Fruit fly (Drosophila melanogaster) whole organism, embryonic: ENCODE data around the gene yellow-f.

Source experiments
- Asciz ChIP-seq: fragments of 200-800 bp; sonication (Bioruptor generic); optimal IDR thresholded peaks from 2 replicates; lab custom pipeline; 2017; ENCODE audit warnings: missing biosample characterization, mild to moderate bottlenecking, missing genetic modification characterization, missing genetic modification reagents
- B-H1 ChIP-seq: fragments of 200-800 bp; sonication (Bioruptor generic); IDR thresholded peaks from 3 replicates; pipeline ENCODE4 v1.3.6; 2022; ENCODE audit warnings: missing biosample characterization, missing genetic modification characterization
- B-H2 ChIP-seq: fragments of 200-800 bp; sonication (Bioruptor generic); optimal IDR thresholded peaks from 2 replicates; lab custom pipeline; 2018; ENCODE audit warnings: missing biosample characterization, mild to moderate bottlenecking, missing genetic modification characterization
- CG11560 ChIP-seq: fragments of 200-800 bp; sonication (Bioruptor generic); IDR thresholded peaks from 3 replicates; pipeline ENCODE4 v1.3.6; 2022; ENCODE audit warnings: missing biosample characterization, missing genetic modification characterization
- CG11695 ChIP-seq: fragments of 200-800 bp; sonication (Bioruptor generic); IDR thresholded peaks from 3 replicates; pipeline ENCODE4 v1.3.6; 2022; ENCODE audit warnings: missing biosample characterization, missing genetic modification characterization
- CG12104 ChIP-seq: fragments of 200-800 bp; sonication (Bioruptor generic); optimal IDR thresholded peaks from 3 replicates; lab custom pipeline; 2016; ENCODE audit warnings: missing biosample characterization, missing genetic modification characterization
- CG2116 ChIP-seq: fragments of 200-800 bp; sonication (Bioruptor generic); optimal IDR thresholded peaks from 3 replicates; lab custom pipeline; 2018; ENCODE audit warnings: missing biosample characterization, mild to moderate bottlenecking, missing genetic modification characterization
- CG2712 ChIP-seq: fragments of 200-800 bp; optimal IDR thresholded peaks from 3 replicates; lab custom pipeline; 2019; ENCODE audit warnings: missing biosample characterization, mild to moderate bottlenecking, missing genetic modification characterization, moderate library complexity
- CG31365 ChIP-seq: fragments of 200-800 bp; sonication (Bioruptor generic); optimal IDR thresholded peaks from 2 replicates; lab custom pipeline; 2018; ENCODE audit warnings: missing biosample characterization, mild to moderate bottlenecking, missing genetic modification characterization
- CG42726 ChIP-seq: fragments of 200-800 bp; sonication (Bioruptor generic); IDR thresholded peaks from 2 replicates; pipeline ENCODE4 v1.3.6; 2022; ENCODE audit warnings: missing biosample characterization, missing genetic modification characterization; ENCODE audit not compliant: partially characterized antibody
- CG4282 ChIP-seq: fragments of 200-800 bp; sonication (Bioruptor generic); optimal IDR thresholded peaks from 2 replicates; lab custom pipeline; 2016; ENCODE audit warnings: missing biosample characterization, missing genetic modification characterization
- CG4854 ChIP-seq: fragments of 200-800 bp; sonication (Bioruptor generic); optimal IDR thresholded peaks from 2 replicates; lab custom pipeline; 2016; ENCODE audit warnings: missing biosample characterization, missing genetic modification characterization, inconsistent platforms
- CG6272 ChIP-seq: fragments of 200-800 bp; sonication (Bioruptor generic); IDR thresholded peaks from 2 replicates; pipeline ENCODE4 v1.3.6; 2022; ENCODE audit warnings: missing biosample characterization, missing genetic modification characterization
- CG6813 ChIP-seq: fragments of 200-800 bp; sonication (Bioruptor generic); optimal IDR thresholded peaks from 2 replicates; lab custom pipeline; 2017; ENCODE audit warnings: missing biosample characterization, missing genetic modification characterization, mild to moderate bottlenecking, moderate library complexity, missing genetic modification reagents
- CG7556 ChIP-seq: fragments of 200-800 bp; sonication (Bioruptor generic); optimal IDR thresholded peaks from 2 replicates; lab custom pipeline; 2017; ENCODE audit warnings: missing biosample characterization, mild to moderate bottlenecking, missing genetic modification characterization
- CG7963 ChIP-seq: fragments of 200-800 bp; sonication (Bioruptor generic); IDR thresholded peaks from 3 replicates; pipeline ENCODE4 v1.3.6; 2022; ENCODE audit warnings: missing biosample characterization, missing genetic modification characterization; ENCODE audit not compliant: partially characterized antibody
- CG7987 ChIP-seq: fragments of 200-800 bp; sonication (Bioruptor generic); optimal IDR thresholded peaks from 2 replicates; lab custom pipeline; 2018; ENCODE audit warnings: missing biosample characterization, mild to moderate bottlenecking, missing genetic modification characterization, moderate library complexity
- CG8281 ChIP-seq: fragments of 200-800 bp; sonication (Bioruptor generic); optimal IDR thresholded peaks from 2 replicates; lab custom pipeline; 2018; ENCODE audit warnings: missing biosample characterization, mild to moderate bottlenecking, missing genetic modification characterization, moderate library complexity
- CG8359 ChIP-seq: fragments of 200-800 bp; sonication (Bioruptor generic); optimal IDR thresholded peaks from 2 replicates; lab custom pipeline; 2017; ENCODE audit warnings: missing biosample characterization, mild to moderate bottlenecking, missing genetic modification characterization, borderline replicate concordance
- Doc2 ChIP-seq: fragments of 200-800 bp; sonication (Bioruptor generic); IDR thresholded peaks from 2 replicates; pipeline ENCODE4 v1.3.6; 2022; ENCODE audit warnings: missing biosample characterization, missing genetic modification characterization
- Eip74EF ChIP-seq, 2 experiments: fragments of 200-800 bp in 1 of 2; fragments of >200 bp in 1 of 2; sonication (Bioruptor generic) in 1 of 2; optimal IDR thresholded peaks; 2 replicates each; lab custom pipeline; 2017 to 2019; ENCODE audit warnings: missing biosample characterization in 2 of 2, missing genetic modification characterization in 2 of 2, mild to moderate bottlenecking in 1 of 2, moderate library complexity in 1 of 2
- HmgZ ChIP-seq: fragments of 200-800 bp; sonication (Bioruptor generic); optimal IDR thresholded peaks from 2 replicates; lab custom pipeline; 2018; ENCODE audit warnings: missing biosample characterization, mild to moderate bottlenecking, missing genetic modification characterization
- Hmx ChIP-seq: fragments of 200-800 bp; sonication (Bioruptor generic); optimal IDR thresholded peaks from 2 replicates; lab custom pipeline; 2016; ENCODE audit warnings: missing biosample characterization, missing genetic modification characterization
- Hr51 ChIP-seq, 2 experiments: fragments of 200-800 bp; sonication (Bioruptor generic); optimal IDR thresholded peaks; 2 replicates in 1 of 2; 3 replicates in 1 of 2; lab custom pipeline; 2016 to 2018; ENCODE audit warnings: missing biosample characterization in 2 of 2, missing genetic modification characterization in 2 of 2, mild to moderate bottlenecking in 1 of 2, moderate library complexity in 1 of 2
- Med ChIP-seq: fragments of 200-800 bp; sonication (Bioruptor generic); peaks from one replicate; lab custom pipeline; 2016; ENCODE audit warnings: missing biosample characterization, missing genetic modification characterization, mild to moderate bottlenecking, inconsistent platforms, moderate library complexity
- Mrtf ChIP-seq: fragments of 200-800 bp; sonication (Bioruptor generic); IDR thresholded peaks from 3 replicates; pipeline ENCODE4 v1.3.6; 2022; ENCODE audit warnings: missing biosample characterization, missing genetic modification characterization
- Nf-YC ChIP-seq: fragments of 200-800 bp; optimal IDR thresholded peaks from 3 replicates; lab custom pipeline; 2019; ENCODE audit warnings: missing biosample characterization, mild to moderate bottlenecking, missing genetic modification characterization, moderate library complexity
- Oli ChIP-seq: fragments of 200-800 bp; sonication (Bioruptor generic); optimal IDR thresholded peaks from 2 replicates; lab custom pipeline; 2018; ENCODE audit warnings: missing biosample characterization, mild to moderate bottlenecking, missing genetic modification characterization, moderate library complexity
- Sry-δ ChIP-seq: fragments of 200-800 bp; sonication (Bioruptor generic); optimal IDR thresholded peaks from 2 replicates; lab custom pipeline; 2016; ENCODE audit warnings: missing biosample characterization, missing genetic modification characterization
- al ChIP-seq: fragments of 200-800 bp; sonication (Bioruptor generic); IDR thresholded peaks from 2 replicates; pipeline ENCODE4 v1.3.6; 2022; ENCODE audit warnings: missing biosample characterization, missing genetic modification characterization
- az2 ChIP-seq: fragments of 200-800 bp; sonication (Bioruptor generic); optimal IDR thresholded peaks from 3 replicates; lab custom pipeline; 2016; ENCODE audit warnings: missing biosample characterization, missing genetic modification characterization
- chif ChIP-seq, 2 experiments: fragments of 200-800 bp; sonication (Bioruptor generic); optimal IDR thresholded peaks; 3 replicates each; lab custom pipeline; 2016; ENCODE audit warnings: missing biosample characterization in 2 of 2, missing genetic modification characterization in 2 of 2
- crc ChIP-seq: fragments of 200-800 bp; sonication (Bioruptor generic); optimal IDR thresholded peaks from 2 replicates; lab custom pipeline; 2016; ENCODE audit warnings: missing biosample characterization, missing genetic modification characterization
- en ChIP-seq: fragments of 200-800 bp; sonication (Bioruptor generic); optimal IDR thresholded peaks from 2 replicates; lab custom pipeline; 2016; ENCODE audit warnings: missing biosample characterization, missing genetic modification characterization
- eyg ChIP-seq: fragments of 200-800 bp; sonication (Bioruptor generic); optimal IDR thresholded peaks from 3 replicates; lab custom pipeline; 2016; ENCODE audit warnings: missing biosample characterization, missing genetic modification characterization
- gcm ChIP-seq: fragments of 200-800 bp; sonication (Bioruptor generic); optimal IDR thresholded peaks from 2 replicates; lab custom pipeline; 2019; ENCODE audit warnings: missing biosample characterization, mild to moderate bottlenecking, missing genetic modification characterization, moderate library complexity
- gro ChIP-seq: fragments of 200-800 bp; sonication (Bioruptor generic); optimal IDR thresholded peaks from 2 replicates; lab custom pipeline; 2016; ENCODE audit warnings: missing biosample characterization, missing genetic modification characterization
- h ChIP-seq: fragments of >200 bp; optimal IDR thresholded peaks from 2 replicates; lab custom pipeline; 2017
- lilli ChIP-seq: fragments of 200-800 bp; sonication (Bioruptor generic); optimal IDR thresholded peaks from 3 replicates; lab custom pipeline; 2016; ENCODE audit warnings: missing biosample characterization, missing genetic modification characterization
- lmd ChIP-seq: fragments of 200-800 bp; sonication (Bioruptor generic); IDR thresholded peaks from 2 replicates; pipeline ENCODE4 v1.3.6; 2022; ENCODE audit warnings: missing biosample characterization, missing genetic modification characterization
- prd ChIP-seq, 3 experiments: fragments of >200 bp in 2 of 3; fragments of 200-800 bp in 1 of 3; sonication (Bioruptor generic) in 1 of 3; optimal IDR thresholded peaks in 2 of 3; IDR thresholded peaks in 1 of 3; 2 replicates in 2 of 3; 3 replicates in 1 of 3; pipeline versions ENCODE4 v1.3.6 to Lab custom; 2017 to 2022; ENCODE audit warnings: missing biosample characterization in 1 of 3, missing genetic modification characterization in 1 of 3
- rib ChIP-seq: fragments of 200-800 bp; sonication (Bioruptor generic); IDR thresholded peaks from 2 replicates; pipeline ENCODE4 v1.3.6; 2022; ENCODE audit warnings: missing biosample characterization, missing genetic modification characterization
- slbo ChIP-seq: fragments of 200-800 bp; sonication (Bioruptor generic); IDR thresholded peaks from 2 replicates; pipeline ENCODE4 v1.3.6; 2022; ENCODE audit warnings: missing biosample characterization, missing genetic modification characterization
- stc ChIP-seq: fragments of 200-800 bp; sonication (Bioruptor generic); IDR thresholded peaks from 2 replicates; pipeline ENCODE4 v1.3.6; 2022; ENCODE audit warnings: missing biosample characterization, missing genetic modification characterization
- tin ChIP-seq: fragments of 200-800 bp; sonication (Bioruptor generic); optimal IDR thresholded peaks from 3 replicates; lab custom pipeline; 2016; ENCODE audit warnings: missing biosample characterization, missing genetic modification characterization
- unpg ChIP-seq: fragments of 200-800 bp; sonication (Bioruptor generic); optimal IDR thresholded peaks from 3 replicates; lab custom pipeline; 2018; ENCODE audit warnings: missing biosample characterization, mild to moderate bottlenecking, missing genetic modification characterization, moderate library complexity
- wdn ChIP-seq: fragments of 200-800 bp; sonication (Bioruptor generic); IDR thresholded peaks from 2 replicates; pipeline ENCODE4 v1.3.6; 2022; ENCODE audit warnings: missing biosample characterization, missing genetic modification characterization
- zf30C ChIP-seq: fragments of 200-800 bp; sonication (Bioruptor generic); optimal IDR thresholded peaks from 3 replicates; lab custom pipeline; 2018; ENCODE audit warnings: missing biosample characterization, mild to moderate bottlenecking, missing genetic modification characterization

yellow-f gene

dm6 chr3R:12960929-12961855 lies 31.8 kb downstream of the yellow-f start, which contains the start of gene Spc25 (continued):
- TF ChIP-seq slbo (GFP tag; lab: Robert Waterston, UW) = peak; percentile 87
- TF ChIP-seq h = no peak
- TF ChIP-seq CG7556 = no peak
- TF ChIP-seq lilli = peak; percentile 83
- TF ChIP-seq CG2116 (GFP tag; lab: Kevin White, UChicago) = peak; percentile 79
- TF ChIP-seq HmgZ (tag; lab: Kevin White, UChicago) = peak; percentile 61
- peak; percentile 23 for TF ChIP-seq CG4282 (GFP tag; lab: Kevin White, UChicago)
- no peak for TF ChIP-seq crc (GFP tag; lab: Kevin White, UChicago)
- TF ChIP-seq B-H1 (GFP tag; lab: Robert Waterston, UW) = no peak
- peak in 1 of 2 experiments; percentile 56 for TF ChIP-seq chif (GFP tag; optimal IDR thresholded peaks at IDR 0.05; lab: Kevin White, UChicago)
- TF ChIP-seq stc (GFP tag; lab: Robert Waterston, UW) = 0 out of 2 replicates have a peak, but pooled peaks have one; percentile 31
- TF ChIP-seq CG8281 (tag; lab: Kevin White, UChicago) = no peak
- TF ChIP-seq CG31365 (tag; lab: Kevin White, UChicago) = no peak
- TF ChIP-seq gro (GFP tag; lab: Kevin White, UChicago) = no peak
- TF ChIP-seq lmd (GFP tag; lab: Robert Waterston, UW) = peak; percentile 31; the same call in 1 of the 2 replicates
- TF ChIP-seq Doc2 (GFP tag; lab: Robert Waterston, UW) = no peak
- TF ChIP-seq Mrtf = no peak
- TF ChIP-seq CG7963 = peak; percentile 87
- TF ChIP-seq CG12104 (GFP tag; lab: Kevin White, UChicago) = no peak
- no peak for TF ChIP-seq Eip74EF (GFP tag; optimal IDR thresholded peaks at IDR 0.05; lab: Kevin White, UChicago)
- no peak for TF ChIP-seq CG2712 (tag; lab: Kevin White, UChicago)
- TF ChIP-seq Hmx (GFP tag; lab: Kevin White, UChicago) = no peak
- TF ChIP-seq en (GFP tag; lab: Kevin White, UChicago) = no peak
- peak; percentile 6 for TF ChIP-seq Nf-YC (tag; lab: Kevin White, UChicago)
- no peak for TF ChIP-seq CG4854
- no peak for TF ChIP-seq wdn
- peak; percentile 100 for TF ChIP-seq Sry-δ
- TF ChIP-seq B-H2 (GFP tag; lab: Kevin White, UChicago) = no peak
- no peak for TF ChIP-seq zf30C (GFP tag; lab: Kevin White, UChicago)
- TF ChIP-seq tin (GFP tag; lab: Kevin White, UChicago) = peak; percentile 64
- TF ChIP-seq CG8359 = no peak
- peak; percentile 52 for TF ChIP-seq az2 (GFP tag; lab: Kevin White, UChicago)
- peak; percentile 76 for TF ChIP-seq CG6272 (GFP tag; lab: Robert Waterston, UW)
- no peak for TF ChIP-seq CG11560 (tag; lab: Robert Waterston, UW)
- TF ChIP-seq Med (GFP tag; lab: Kevin White, UChicago) = peak; percentile 94
- TF ChIP-seq Hr51 (GFP tag; optimal IDR thresholded peaks at IDR 0.05; lab: Kevin White, UChicago) = peak; percentile 42 to 71
- peak; percentile 46; the same call in 1 of the 2 replicates for TF ChIP-seq al (GFP tag; lab: Robert Waterston, UW)
- TF ChIP-seq unpg (GFP tag; lab: Kevin White, UChicago) = peak; percentile 60
- no peak for TF ChIP-seq CG7987
- peak; percentile 24 for TF ChIP-seq eyg (GFP tag; lab: Kevin White, UChicago)
- no peak for TF ChIP-seq CG6813 (GFP tag; lab: Kevin White, UChicago)
- TF ChIP-seq prd (optimal IDR thresholded peaks at IDR 0.05; lab: Kevin White, UChicago) = no peak
- peak; percentile 80 for TF ChIP-seq prd (GFP tag; IDR thresholded peaks at IDR 0.05; lab: Robert Waterston, UW)
- TF ChIP-seq Oli (tag; lab: Kevin White, UChicago) = no peak
- no peak for TF ChIP-seq CG11695 (GFP tag; lab: Robert Waterston, UW)
- TF ChIP-seq gcm (GFP tag; lab: Kevin White, UChicago) = no peak
- TF ChIP-seq CG42726 (GFP tag; lab: Robert Waterston, UW) = peak; percentile 96
- TF ChIP-seq rib = peak; percentile 88
- no peak for TF ChIP-seq Asciz (GFP tag; lab: Kevin White, UChicago)
